Fruit fly (Drosophila melanogaster) whole organism, adult: Measurements from ENCODE around the gene CG6106.

Source experiments
- CG11617 ChIP-seq: fragments of 200-800 bp; sonication (Bioruptor generic); optimal IDR thresholded peaks from 2 replicates; lab custom pipeline; 2017; ENCODE audit warnings: mild to moderate bottlenecking, missing biosample characterization, missing genetic modification reagents, missing genetic modification characterization
- CG12768 ChIP-seq: fragments of 200-800 bp; sonication (Bioruptor generic); optimal IDR thresholded peaks from 2 replicates; lab custom pipeline; 2017; ENCODE audit warnings: missing biosample characterization, missing genetic modification characterization, mild to moderate bottlenecking, moderate library complexity, missing genetic modification reagents
- CG14711 ChIP-seq: fragments of 200-800 bp; sonication (Bioruptor generic); optimal IDR thresholded peaks from 2 replicates; lab custom pipeline; 2018; ENCODE audit warnings: missing biosample characterization, mild to moderate bottlenecking, missing genetic modification characterization, moderate library complexity
- CG1620 ChIP-seq: fragments of 200-800 bp; sonication (Bioruptor generic); optimal IDR thresholded peaks from 2 replicates; lab custom pipeline; 2016; ENCODE audit warnings: missing biosample characterization, missing genetic modification characterization
- CG33017 ChIP-seq: fragments of 200-800 bp; sonication (Bioruptor generic); optimal IDR thresholded peaks from 2 replicates; lab custom pipeline; 2018; ENCODE audit warnings: missing biosample characterization, mild to moderate bottlenecking, missing genetic modification characterization, moderate library complexity
- CG5204 ChIP-seq: fragments of 200-800 bp; sonication (Bioruptor generic); optimal IDR thresholded peaks from 2 replicates; lab custom pipeline; 2016; ENCODE audit warnings: missing biosample characterization, missing genetic modification characterization
- CG7045 ChIP-seq: fragments of 200-800 bp; sonication (Bioruptor generic); optimal IDR thresholded peaks from 2 replicates; lab custom pipeline; 2017; ENCODE audit warnings: missing biosample characterization, mild to moderate bottlenecking, missing genetic modification characterization
- CG7101 ChIP-seq: fragments of 200-800 bp; sonication (Bioruptor generic); optimal IDR thresholded peaks from 2 replicates; lab custom pipeline; 2018; ENCODE audit warnings: missing biosample characterization, mild to moderate bottlenecking, missing genetic modification characterization, moderate library complexity
- Clk ChIP-seq: fragments of 200-800 bp; sonication (Bioruptor generic); optimal IDR thresholded peaks from 2 replicates; lab custom pipeline; 2017; ENCODE audit warnings: missing biosample characterization, missing genetic modification characterization
- Crg-1 ChIP-seq: fragments of 200-800 bp; sonication (Bioruptor generic); optimal IDR thresholded peaks from 2 replicates; lab custom pipeline; 2016; ENCODE audit warnings: missing biosample characterization, missing genetic modification characterization
- Hr96 ChIP-seq: fragments of 200-800 bp; sonication (Bioruptor generic); optimal IDR thresholded peaks from 2 replicates; lab custom pipeline; 2016; ENCODE audit warnings: missing biosample characterization, missing genetic modification characterization
- Mnt ChIP-seq: fragments of 200-800 bp; sonication (Bioruptor generic); optimal IDR thresholded peaks from 2 replicates; lab custom pipeline; 2016; ENCODE audit warnings: missing biosample characterization, mild to moderate bottlenecking, missing genetic modification characterization
- bab1 ChIP-seq: fragments of 200-800 bp; sonication (Bioruptor generic); optimal IDR thresholded peaks from 3 replicates; lab custom pipeline; 2019; ENCODE audit warnings: missing biosample characterization, mild to moderate bottlenecking, missing genetic modification characterization, moderate library complexity
- cic ChIP-seq: fragments of 200-800 bp; sonication (Bioruptor generic); optimal IDR thresholded peaks from 2 replicates; lab custom pipeline; 2017; ENCODE audit warnings: missing biosample characterization, mild to moderate bottlenecking, missing genetic modification characterization, moderate library complexity
- cnc ChIP-seq, 2 experiments: fragments of >200 bp; optimal IDR thresholded peaks; 2 replicates each; lab custom pipeline; 2017
- kay ChIP-seq: fragments of 200-800 bp; sonication (Bioruptor generic); peaks from one replicate; lab custom pipeline; 2016; ENCODE audit warnings: missing biosample characterization, missing genetic modification characterization, borderline replicate concordance
- ovo ChIP-seq: fragments of 200-800 bp; sonication (Bioruptor generic); optimal IDR thresholded peaks from 2 replicates; lab custom pipeline; 2016; ENCODE audit warnings: missing biosample characterization, missing genetic modification characterization
- pad ChIP-seq: fragments of 200-800 bp; sonication (Bioruptor generic); optimal IDR thresholded peaks from 3 replicates; lab custom pipeline; 2017; ENCODE audit warnings: missing biosample characterization, missing genetic modification characterization, mild to moderate bottlenecking, moderate library complexity, missing genetic modification reagents
- tj ChIP-seq: fragments of 200-800 bp; sonication (Bioruptor generic); optimal IDR thresholded peaks from 3 replicates; lab custom pipeline; 2017; ENCODE audit warnings: missing biosample characterization, mild to moderate bottlenecking, missing genetic modification characterization, moderate library complexity
- toe ChIP-seq: fragments of 200-800 bp; sonication (Bioruptor generic); optimal IDR thresholded peaks from 2 replicates; lab custom pipeline; 2016; ENCODE audit warnings: missing biosample characterization, missing genetic modification characterization

The CG6106 gene

DNA sequence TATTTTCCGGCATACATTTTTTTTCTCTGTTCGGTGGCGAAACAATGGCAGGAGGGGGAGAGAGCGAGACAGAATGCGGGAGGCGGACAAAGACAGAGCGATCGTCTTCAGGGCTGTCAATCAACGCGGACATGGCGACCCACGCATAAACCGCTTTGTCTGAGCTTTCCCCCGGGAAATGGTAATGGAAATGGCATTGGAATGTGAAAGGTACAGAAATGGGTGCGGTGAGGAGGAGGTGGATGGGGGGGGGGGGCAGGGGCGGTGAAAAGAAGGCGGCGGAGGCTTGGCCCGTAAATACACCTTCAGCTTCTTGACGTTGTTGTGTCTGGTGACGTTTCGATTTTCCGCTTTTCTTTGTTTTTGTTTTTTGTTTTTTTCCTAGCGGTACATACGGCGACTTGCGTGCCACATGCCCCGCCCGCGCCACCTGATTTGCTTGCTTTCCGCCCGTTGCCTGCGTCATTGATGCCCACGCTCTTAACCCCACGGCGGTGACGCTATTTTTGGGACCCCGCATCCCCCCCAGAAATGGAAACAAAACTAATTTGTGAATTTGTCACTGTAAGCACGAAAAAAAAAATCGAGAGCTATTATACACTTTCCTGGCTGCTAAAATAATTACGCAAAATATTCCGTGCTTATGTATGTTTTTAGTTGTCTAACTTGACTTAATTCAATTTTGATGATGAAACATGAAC, 5.5 kb downstream of the CG6106 start:
- TF ChIP-seq CG1620 (GFP tag; lab: Kevin White, UChicago) (no peak), CG12768 (GFP tag; lab: Kevin White, UChicago) (no peak), tj (no peak), Clk (no peak), cic (GFP tag; lab: Kevin White, UChicago) (no peak), Crg-1 (GFP tag; lab: Kevin White, UChicago) (no peak), Mnt (no peak), Hr96 (no peak), bab1 (GFP tag; lab: Kevin White, UChicago) (no peak), CG5204 (GFP tag; lab: Kevin White, UChicago) (no peak), CG7101 (tag; lab: Kevin White, UChicago) (no peak), pad (no peak), CG7045 (no peak)

DNA sequence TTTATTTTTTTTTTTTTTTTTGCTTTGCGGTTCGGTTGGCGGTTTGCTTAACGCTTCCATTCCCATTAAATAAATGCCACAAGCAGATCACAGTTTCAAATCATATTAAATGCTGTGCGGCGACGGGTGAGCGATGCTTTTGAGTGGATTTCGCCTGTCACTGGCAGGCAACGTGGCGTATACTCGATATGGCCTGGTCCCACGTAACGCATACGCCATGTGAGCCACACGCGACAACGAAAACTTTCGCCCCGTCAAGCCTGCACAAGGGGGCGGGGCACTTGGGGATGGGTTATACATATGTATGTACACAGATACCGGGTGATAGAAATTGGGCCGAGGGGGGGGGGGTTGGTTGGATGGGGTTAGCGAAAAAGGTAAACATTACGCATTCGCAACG, 6.3 kb downstream of the CG6106 start:
- no peak for TF ChIP-seq CG7045
- TF ChIP-seq Crg-1 (GFP tag; lab: Kevin White, UChicago), result no peak
- no peak for TF ChIP-seq bab1 (GFP tag; lab: Kevin White, UChicago)
- no peak for TF ChIP-seq cic (GFP tag; lab: Kevin White, UChicago)
- TF ChIP-seq CG7101 (tag; lab: Kevin White, UChicago), result no peak

DNA sequence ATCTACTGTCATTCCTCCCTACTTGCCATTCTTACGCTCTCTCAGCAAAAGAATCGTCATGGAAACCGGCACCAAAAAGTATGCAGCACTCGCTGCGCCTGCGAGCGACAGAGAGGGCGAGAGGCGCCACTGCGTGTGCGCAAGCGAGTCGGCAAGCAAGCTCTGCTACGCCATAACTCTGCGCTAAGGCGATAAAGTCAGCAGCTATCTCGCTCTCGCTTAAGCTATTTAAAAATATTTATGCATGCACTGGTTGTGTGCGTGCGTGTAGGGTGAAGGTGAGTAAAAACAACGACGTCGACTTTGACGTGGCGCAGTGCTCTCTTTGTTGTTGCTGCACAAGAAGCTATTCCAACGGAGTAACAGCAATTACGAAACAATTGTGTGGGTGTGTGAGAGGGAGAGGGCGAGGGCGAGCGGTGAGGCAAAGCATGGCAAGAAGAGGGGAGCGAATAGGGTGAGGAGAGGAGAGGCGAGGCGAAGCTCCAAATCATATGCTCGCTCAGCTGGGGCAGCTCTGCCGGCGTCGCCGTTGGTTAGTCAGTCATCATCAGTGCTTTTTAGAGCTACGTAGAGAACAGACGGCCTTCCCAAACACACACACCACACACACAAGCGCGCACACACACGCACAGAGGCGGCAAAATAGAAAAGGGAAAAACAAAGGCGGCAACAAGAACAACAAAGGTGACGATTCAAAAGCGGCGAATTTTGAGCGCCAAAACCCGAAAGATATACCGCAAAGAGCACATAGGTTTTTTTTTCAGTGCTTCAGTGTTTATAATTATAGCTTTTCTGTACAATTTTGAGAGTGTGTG, 7.6 kb downstream of the CG6106 start, which contains the start of gene CrebB:
TSS of gene CrebB (plus strand) at position 325 of the 818 bp plus-strand sequence.
- peak; percentile 15 for TF ChIP-seq CG7101 (tag; lab: Kevin White, UChicago)
- no peak for TF ChIP-seq CG33017 (tag; lab: Kevin White, UChicago)
- TF ChIP-seq CG11617, result peak; percentile 4
- peak; percentile 57 for TF ChIP-seq Mnt
- peak; percentile 81 for TF ChIP-seq cic (GFP tag; lab: Kevin White, UChicago)
- TF ChIP-seq tj, result peak; percentile 64
- no peak for TF ChIP-seq CG1620 (GFP tag; lab: Kevin White, UChicago)
- peak; percentile 91 for TF ChIP-seq pad
- TF ChIP-seq kay, result peak; percentile 24
- TF ChIP-seq bab1 (GFP tag; lab: Kevin White, UChicago), result peak; percentile 65
- no peak for TF ChIP-seq Clk
- TF ChIP-seq cnc (optimal IDR thresholded peaks at IDR 0.05; lab: Kevin White, UChicago), result no peak
- TF ChIP-seq Hr96, result peak; percentile 45
- TF ChIP-seq CG5204 (GFP tag; lab: Kevin White, UChicago), result no peak
- TF ChIP-seq toe (GFP tag; lab: Kevin White, UChicago), result no peak
- peak; percentile 19 for TF ChIP-seq CG12768 (GFP tag; lab: Kevin White, UChicago)
- peak; percentile 11 for TF ChIP-seq Crg-1 (GFP tag; lab: Kevin White, UChicago)
- TF ChIP-seq ovo (GFP tag; lab: Kevin White, UChicago), result peak; percentile 63
- no peak for TF ChIP-seq CG7045

DNA sequence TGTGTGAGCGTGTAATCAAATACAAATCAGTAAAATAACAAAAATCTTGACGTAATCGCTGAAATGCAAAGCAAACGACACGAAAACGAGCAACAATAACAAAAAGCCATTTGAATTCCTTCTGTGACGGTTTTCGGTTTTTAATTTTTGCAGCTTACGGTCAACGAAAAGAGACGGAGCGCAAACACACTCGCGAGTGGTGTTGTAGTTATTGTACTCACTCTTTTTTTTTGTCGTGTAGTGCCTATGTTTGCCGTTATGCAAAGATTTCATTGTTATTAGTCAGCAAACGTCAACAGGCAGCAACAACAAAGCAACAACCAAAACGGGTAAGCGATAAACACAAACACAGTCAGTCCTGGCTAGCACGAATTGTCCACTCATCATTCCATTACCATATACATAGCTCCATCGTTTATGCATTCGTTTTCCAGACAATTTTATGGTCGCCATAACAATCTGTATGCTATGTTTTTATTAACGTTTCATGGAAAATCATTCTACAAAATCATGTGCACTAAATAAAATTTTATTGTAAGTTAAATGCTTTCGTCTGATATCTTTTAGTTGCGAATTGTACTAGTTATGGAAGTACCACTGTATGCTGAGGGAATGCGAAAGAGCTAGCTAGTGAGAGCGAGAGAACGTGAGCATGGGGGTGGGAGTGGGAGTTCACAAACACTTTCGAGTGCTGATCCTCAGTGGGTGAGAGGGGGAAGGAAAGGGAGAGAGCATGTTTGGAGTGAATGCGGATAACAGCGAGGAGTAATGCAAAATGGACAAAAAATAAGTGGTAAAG, 8.4 kb downstream of the CG6106 start:
- peak; percentile 84 for TF ChIP-seq CG5204 (GFP tag; lab: Kevin White, UChicago)
- no peak for TF ChIP-seq cnc (optimal IDR thresholded peaks at IDR 0.05; lab: Kevin White, UChicago)
- TF ChIP-seq CG14711 (tag; lab: Kevin White, UChicago), result peak; percentile 86
- TF ChIP-seq Crg-1 (GFP tag; lab: Kevin White, UChicago), result peak; percentile 61
- peak; percentile 56 for TF ChIP-seq kay
- TF ChIP-seq CG1620 (GFP tag; lab: Kevin White, UChicago), result peak; percentile 85
- TF ChIP-seq pad, result peak; percentile 85
- TF ChIP-seq Hr96, result peak; percentile 93
- TF ChIP-seq Mnt, result peak; percentile 81
- TF ChIP-seq CG7045, result peak; percentile 81
- TF ChIP-seq tj, result peak; percentile 76
- no peak for TF ChIP-seq cic (GFP tag; lab: Kevin White, UChicago)
- peak; percentile 71 for TF ChIP-seq toe (GFP tag; lab: Kevin White, UChicago)
- peak; percentile 94 for TF ChIP-seq CG7101 (tag; lab: Kevin White, UChicago)
- peak; percentile 94 for TF ChIP-seq bab1 (GFP tag; lab: Kevin White, UChicago)
- peak; percentile 73 for TF ChIP-seq CG12768 (GFP tag; lab: Kevin White, UChicago)
- peak; percentile 64 for TF ChIP-seq ovo (GFP tag; lab: Kevin White, UChicago)
- peak; percentile 58 for TF ChIP-seq Clk
- TF ChIP-seq CG33017 (tag; lab: Kevin White, UChicago), result peak; percentile 86
- peak; percentile 72 for TF ChIP-seq CG11617

DNA sequence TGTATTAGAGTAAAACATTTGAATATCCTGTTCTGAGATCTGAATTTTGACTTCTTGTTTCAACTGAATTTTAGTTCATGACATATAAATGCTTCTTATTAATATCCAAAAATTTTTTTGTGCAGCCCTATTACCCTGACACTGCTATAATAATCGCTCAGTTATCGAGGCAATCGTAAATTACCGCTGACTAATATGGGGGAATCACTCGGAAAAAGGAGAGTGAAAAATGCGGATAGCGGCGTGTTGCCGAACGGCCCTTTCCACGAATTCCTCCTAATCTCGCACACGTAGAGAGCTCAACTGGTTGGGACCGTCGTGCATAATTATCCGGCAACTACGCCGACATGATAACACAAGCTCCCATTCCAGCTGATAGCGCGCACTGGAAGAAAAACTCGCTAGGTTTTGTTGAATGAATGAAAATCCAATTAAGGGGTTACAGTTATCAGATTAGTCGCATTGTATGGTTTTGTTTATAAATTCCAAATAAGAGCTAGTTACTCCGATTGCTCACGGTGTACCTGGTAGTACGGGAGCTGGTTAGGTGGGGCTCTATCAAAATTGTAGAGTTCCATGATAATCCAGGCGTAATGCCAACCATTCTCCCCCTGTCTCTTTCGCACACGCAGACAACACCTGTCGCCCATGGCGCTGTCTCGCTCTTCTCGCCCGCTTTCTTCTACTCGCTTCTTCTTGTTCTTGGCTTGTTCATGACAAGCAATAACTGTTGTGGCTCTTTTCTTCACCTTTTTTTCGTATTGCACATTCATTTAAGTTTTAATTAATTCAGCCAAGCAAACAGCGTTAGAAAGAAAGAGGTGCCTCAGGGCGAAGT, 9.3 kb downstream of the CG6106 start:
- TF ChIP-seq CG1620 (GFP tag; lab: Kevin White, UChicago) (peak; percentile 28), CG12768 (GFP tag; lab: Kevin White, UChicago) (peak; percentile 67), cic (GFP tag; lab: Kevin White, UChicago) (no peak), toe (GFP tag; lab: Kevin White, UChicago) (peak; percentile 38), Hr96 (peak; percentile 85), Crg-1 (GFP tag; lab: Kevin White, UChicago) (peak; percentile 25), cnc (optimal IDR thresholded peaks at IDR 0.05; lab: Kevin White, UChicago) (peak in 1 of 2 experiments; percentile 78), CG11617 (peak; percentile 78), bab1 (GFP tag; lab: Kevin White, UChicago) (no peak), kay (no peak), CG33017 (tag; lab: Kevin White, UChicago) (peak; percentile 72), CG7045 (peak; percentile 71), ovo (GFP tag; lab: Kevin White, UChicago) (no peak), CG7101 (tag; lab: Kevin White, UChicago) (peak; percentile 82), CG14711 (tag; lab: Kevin White, UChicago) (peak; percentile 63), Clk (peak; percentile 55), Mnt (peak; percentile 74), pad (peak; percentile 90), tj (no peak), CG5204 (GFP tag; lab: Kevin White, UChicago) (peak; percentile 70)
